Worm (Caenorhabditis elegans) whole organism, L3 larva: Measurements from ENCODE around the gene F40G9.18.

ENCODE experiments used
- ceh-82 ChIP-seq: fragments of 150-350 bp; optimal IDR thresholded peaks from 2 replicates; lab custom pipeline; 2014; ENCODE audit warnings: missing biosample characterization, missing genetic modification characterization
- daf-12 ChIP-seq: fragments of 150-350 bp; optimal IDR thresholded peaks from 2 replicates; lab custom pipeline; 2014; ENCODE audit warnings: missing biosample characterization, missing genetic modification reagents, missing genetic modification characterization
- egl-27 ChIP-seq: sonication (generic microtip); optimal IDR thresholded peaks from 4 replicates; lab custom pipeline; 2017; ENCODE audit warnings: missing biosample characterization, missing genetic modification reagents, missing genetic modification characterization
- elt-1 ChIP-seq: fragments of 150-350 bp; optimal IDR thresholded peaks from 2 replicates; lab custom pipeline; 2014; ENCODE audit warnings: missing biosample characterization, missing genetic modification characterization
- hmg-11 ChIP-seq: sonication (generic microtip); optimal IDR thresholded peaks from 2 replicates; lab custom pipeline; 2016; ENCODE audit warnings: missing genetic modification characterization, missing compliant biosample characterization
- nfya-1 ChIP-seq: sonication (generic microtip); optimal IDR thresholded peaks from 2 replicates; lab custom pipeline; 2017; ENCODE audit warnings: missing genetic modification characterization, mild to moderate bottlenecking, missing compliant biosample characterization, antibody characterized with exemption, moderate library complexity; ENCODE audit not compliant: insufficient read depth
- snpc-4 ChIP-seq: fragments of 150-350 bp; optimal IDR thresholded peaks from 2 replicates; lab custom pipeline; 2014; ENCODE audit warnings: missing biosample characterization, missing genetic modification characterization
- unc-39 ChIP-seq: sonication (generic microtip); optimal IDR thresholded peaks from 4 replicates; lab custom pipeline; 2017; ENCODE audit warnings: missing biosample characterization, missing genetic modification characterization
- unc-62 ChIP-seq: fragments of 150-350 bp; sonication (generic microtip); optimal IDR thresholded peaks from 4 replicates; lab custom pipeline; 2014; ENCODE audit warnings: missing biosample characterization, missing genetic modification reagents, missing genetic modification characterization

DNA sequence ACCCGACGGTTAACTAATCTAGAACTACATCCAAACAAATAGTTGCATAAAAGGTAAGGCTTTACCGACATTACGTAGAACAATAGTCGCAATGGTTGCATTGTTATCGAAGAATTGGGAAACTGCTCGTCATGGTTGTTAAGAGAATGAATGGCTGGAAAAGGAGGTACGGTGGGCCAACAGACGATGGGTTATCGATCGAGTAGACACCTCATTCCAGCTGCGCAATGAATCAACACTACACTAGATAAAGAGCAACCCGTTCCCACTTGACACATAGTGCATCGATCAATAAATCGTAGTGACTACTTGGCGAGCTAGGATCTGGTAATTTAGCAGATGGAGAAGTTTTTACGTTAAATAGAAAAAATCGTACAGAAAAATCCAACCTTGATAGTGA lies 24.3 kb downstream of the F40G9.18 start, which contains the start of the genes T17A3.12 and fbxb-83:
- TF ChIP-seq unc-39 (no peak), daf-12 (tag; lab: Kevin White, UChicago) (no peak), ceh-82 (tag; lab: Kevin White, UChicago) (no peak), nfya-1 (no peak), snpc-4 (tag; lab: Kevin White, UChicago) (no peak), elt-1 (tag; lab: Kevin White, UChicago) (no peak), egl-27 (tag; lab: Kevin White, UChicago) (no peak), hmg-11 (tag; lab: Kevin White, UChicago) (no peak), unc-62 (no peak)
